Fruit fly (Drosophila melanogaster): Measurements from ENCODE around the gene CG31415.

The CG31415 gene

DNA sequence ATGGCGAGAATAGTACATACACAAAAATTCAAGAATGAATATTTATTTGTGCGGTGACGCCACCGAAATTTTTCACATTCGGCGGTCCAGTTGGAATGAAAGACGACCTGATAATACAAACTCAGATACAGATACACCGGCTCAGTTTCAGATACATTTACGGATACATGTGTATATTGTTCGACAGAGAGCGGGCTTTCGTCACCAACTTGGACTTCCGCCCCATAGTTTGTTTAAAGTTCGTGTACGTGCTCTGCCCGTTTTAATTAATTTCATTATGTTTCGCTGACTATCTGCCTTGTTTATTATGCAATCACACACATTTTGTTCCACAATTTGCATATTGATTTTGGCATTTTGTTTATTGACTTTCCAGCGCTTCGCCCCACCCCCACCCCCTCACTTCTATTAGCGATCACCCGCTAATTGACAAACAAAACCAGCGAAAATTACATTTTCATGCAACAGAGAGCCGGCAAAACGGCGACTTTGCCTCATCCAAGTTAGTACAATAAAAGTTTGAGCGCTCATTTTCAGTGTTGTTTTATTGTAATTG, 42.1 kb upstream of the CG31415 start (continued):
- TF ChIP-seq CG10321 (GFP tag; IDR thresholded peaks at IDR 0.05) (no peak), Gsc (GFP tag; IDR thresholded peaks at IDR 0.05) (no peak), sima (GFP tag; optimal IDR thresholded peaks at IDR 0.05) (no peak), CG2120 (GFP tag; optimal IDR thresholded peaks at IDR 0.05) (peak; percentile 38), pzg (GFP tag; optimal IDR thresholded peaks at IDR 0.05) (no peak), Taf1 (GFP tag; IDR thresholded peaks at IDR 0.05) (no peak), CG10959 (GFP tag; IDR thresholded peaks at IDR 0.05) (no peak), sim (GFP tag; IDR thresholded peaks at IDR 0.05) (no peak), Spps (tag; optimal IDR thresholded peaks at IDR 0.05) (no peak), CG14667 (GFP tag; IDR thresholded peaks at IDR 0.05) (no peak), gsb (GFP tag; IDR thresholded peaks at IDR 0.05) (no peak), CG16863 (GFP tag; optimal IDR thresholded peaks at IDR 0.05) (no peak), CG6765 (GFP tag; optimal IDR thresholded peaks at IDR 0.05) (peak; percentile 48), CG13775 (GFP tag; optimal IDR thresholded peaks at IDR 0.05) (no peak), gce (GFP tag; IDR thresholded peaks at IDR 0.05) (no peak), dm (GFP tag; optimal IDR thresholded peaks at IDR 0.05) (no peak), CG17802 (tag; optimal IDR thresholded peaks at IDR 0.05) (no peak), Opbp (GFP tag; IDR thresholded peaks at IDR 0.05; ENCODE audit: partially characterized antibody) (no peak), CG11085 (GFP tag; IDR thresholded peaks at IDR 0.05) (no peak), ERR (GFP tag; optimal IDR thresholded peaks at IDR 0.05) (no peak), CG8290 (GFP tag; optimal IDR thresholded peaks at IDR 0.05) (no peak), CG8290 (tag; optimal IDR thresholded peaks at IDR 0.05) (peak in 1 of 2 experiments; percentile 62), CG15269 (tag; optimal IDR thresholded peaks at IDR 0.05) (peak; percentile 33), CG7372 (GFP tag; IDR thresholded peaks at IDR 0.05) (no peak), HHEX (GFP tag; optimal IDR thresholded peaks at IDR 0.05) (peak; percentile 67), Chrac-16 (GFP tag; optimal IDR thresholded peaks at IDR 0.05) (no peak), Neu2 (GFP tag; optimal IDR thresholded peaks at IDR 0.05; ENCODE audit: borderline replicate concordance) (no peak), Asciz (GFP tag; optimal IDR thresholded peaks at IDR 0.05) (peak; percentile 58), CG12219 (GFP tag; optimal IDR thresholded peaks at IDR 0.05) (no peak), eve (GFP tag; optimal IDR thresholded peaks at IDR 0.05) (no peak), cato (GFP tag; optimal IDR thresholded peaks at IDR 0.05; ENCODE audit: borderline replicate concordance) (no peak), NfI (GFP tag; optimal IDR thresholded peaks at IDR 0.05) (peak; percentile 45), CG8388 (GFP tag; optimal IDR thresholded peaks at IDR 0.05) (no peak), zf30C (GFP tag; optimal IDR thresholded peaks at IDR 0.05) (no peak), B-H1 (GFP tag; IDR thresholded peaks at IDR 0.05) (no peak), CG2712 (tag; optimal IDR thresholded peaks at IDR 0.05) (no peak), zfh1 (GFP tag; IDR thresholded peaks at IDR 0.05) (no peak), lilli (GFP tag; optimal IDR thresholded peaks at IDR 0.05) (no peak), zfh2 (GFP tag; optimal IDR thresholded peaks at IDR 0.05) (no peak), Dip3 (GFP tag; optimal IDR thresholded peaks at IDR 0.05) (peak; percentile 15), CG10462 (GFP tag; optimal IDR thresholded peaks at IDR 0.05) (no peak), CG18599 (GFP tag; optimal IDR thresholded peaks at IDR 0.05) (peak; percentile 2), CG18619 (GFP tag; optimal IDR thresholded peaks at IDR 0.05) (no peak), CG42726 (GFP tag; IDR thresholded peaks at IDR 0.05; ENCODE audit: partially characterized antibody) (no peak), NC2α (GFP tag; optimal IDR thresholded peaks at IDR 0.05) (no peak), wdn (GFP tag; IDR thresholded peaks at IDR 0.05) (no peak), CG18011 (GFP tag; optimal IDR thresholded peaks at IDR 0.05) (no peak), wor (GFP tag; IDR thresholded peaks at IDR 0.05) (no peak), otp (GFP tag; IDR thresholded peaks at IDR 0.05) (no peak), CG9817 (tag; optimal IDR thresholded peaks at IDR 0.05) (no peak), salm (tag; optimal IDR thresholded peaks at IDR 0.05) (no peak), CG9797 (GFP tag; optimal IDR thresholded peaks at IDR 0.05) (no peak)
